Fruit fly (Drosophila melanogaster): Measurements from ENCODE around the gene EndoU.
"Not testable (repeated sequence)": the region's sequence is repeated elsewhere in the genome, so short reads cannot be mapped to it uniquely, and the experiment has no call there.

The EndoU gene

dm6 chr3R:15908098-15908497 is at the start of gene EndoU:
Gene EndoU (plus strand): TSS chr3R:15908398.
- not testable (repeated sequence) for TF ChIP-seq CG17801 (GFP tag; optimal IDR thresholded peaks at IDR 0.05; ENCODE audit: partially characterized antibody)

DNA sequence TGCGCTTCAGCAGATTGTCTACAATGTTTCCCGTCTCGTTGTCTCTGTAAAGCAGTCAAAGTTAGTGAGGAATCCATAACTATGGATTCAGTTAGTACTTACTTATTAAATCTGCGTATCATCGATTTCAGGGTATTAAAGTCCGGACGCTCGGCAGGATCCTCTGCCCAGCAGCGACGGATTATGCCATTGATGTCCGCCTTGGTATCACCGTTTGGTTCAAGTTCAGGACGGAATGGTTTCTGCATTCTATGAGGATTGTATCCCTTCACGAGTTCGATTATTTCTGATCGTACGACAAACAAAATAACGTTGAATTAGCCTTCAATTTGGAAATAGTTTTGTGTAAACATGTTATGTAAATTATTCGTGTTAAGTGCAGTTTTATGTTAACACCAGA is 48.3 kb upstream of the EndoU start, which contains the start of gene CG9632:
Gene CG9632 (plus strand): TSS at position 301 of the 400 bp plus-strand sequence.
- TF ChIP-seq CG17801 (GFP tag; optimal IDR thresholded peaks at IDR 0.05; ENCODE audit: partially characterized antibody): no peak

dm6 chr3R:15872829-15873440 is 35.3 kb upstream of the EndoU start:
- no peak for TF ChIP-seq CG17801 (GFP tag; optimal IDR thresholded peaks at IDR 0.05; ENCODE audit: partially characterized antibody)

DNA sequence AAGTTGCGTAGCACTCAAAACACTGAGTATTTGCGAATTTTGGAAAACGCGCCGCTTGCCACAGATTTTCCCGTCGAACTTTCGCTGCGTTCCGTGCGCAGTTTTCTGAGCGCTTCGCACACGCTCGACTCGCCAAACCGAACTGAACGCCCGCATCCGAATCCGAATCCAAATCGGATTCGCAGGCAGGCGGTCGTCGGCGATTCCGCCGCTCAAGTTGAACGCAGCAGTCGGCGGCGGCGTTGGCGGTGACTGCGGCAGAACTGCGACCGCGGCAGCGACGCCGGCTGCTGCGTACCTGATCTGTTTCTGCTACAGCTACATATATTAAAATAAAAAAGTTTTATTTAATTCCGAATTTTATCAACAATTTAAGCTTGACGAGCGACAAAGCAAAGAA is 32.6 kb upstream of the EndoU start, which contains the start of gene CG31183:
Gene CG31183 (minus strand): TSS at position 329 of the 400 bp plus-strand sequence.
- TF ChIP-seq CG17801 (GFP tag; optimal IDR thresholded peaks at IDR 0.05; ENCODE audit: partially characterized antibody): no peak

DNA sequence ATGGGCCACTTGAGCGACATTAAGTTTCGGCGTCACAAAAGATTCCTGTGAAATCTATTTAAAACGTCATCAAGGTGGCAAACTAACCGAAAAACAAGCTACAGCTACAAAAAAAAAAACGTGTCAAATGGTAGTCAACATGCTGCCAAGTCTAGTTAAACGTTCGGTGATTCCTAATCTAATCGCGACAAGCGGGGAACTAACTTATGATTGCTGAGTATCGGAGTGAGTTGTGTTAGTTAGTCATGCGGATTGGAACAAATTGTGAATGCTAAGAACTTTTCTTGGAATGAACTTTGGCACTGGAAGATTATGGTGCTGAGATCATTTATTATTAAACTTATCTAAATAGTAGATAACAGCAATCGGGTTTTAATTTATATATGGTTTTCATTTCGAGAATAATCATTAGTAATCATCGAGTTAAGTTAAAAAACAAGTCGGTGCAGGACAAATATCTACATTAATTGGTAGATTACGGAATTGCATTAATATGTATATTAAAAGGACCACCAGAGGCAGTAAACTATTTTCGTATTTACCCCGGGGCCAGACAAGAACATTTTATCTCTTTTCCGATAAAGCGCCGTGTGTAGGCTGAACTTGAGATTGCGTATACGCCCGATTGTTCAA is 16.9 kb upstream of the EndoU start:
- no peak for TF ChIP-seq CG17801 (GFP tag; optimal IDR thresholded peaks at IDR 0.05; ENCODE audit: partially characterized antibody)

- no peak for TF ChIP-seq CG17801 (GFP tag; optimal IDR thresholded peaks at IDR 0.05; ENCODE audit: partially characterized antibody)
Observed at dm6 chr3R:15895978-15896377, 12.2 kb upstream of the EndoU start, which contains the start of gene CG14877. Gene CG14877 (minus strand): TSS chr3R:15896078.

DNA sequence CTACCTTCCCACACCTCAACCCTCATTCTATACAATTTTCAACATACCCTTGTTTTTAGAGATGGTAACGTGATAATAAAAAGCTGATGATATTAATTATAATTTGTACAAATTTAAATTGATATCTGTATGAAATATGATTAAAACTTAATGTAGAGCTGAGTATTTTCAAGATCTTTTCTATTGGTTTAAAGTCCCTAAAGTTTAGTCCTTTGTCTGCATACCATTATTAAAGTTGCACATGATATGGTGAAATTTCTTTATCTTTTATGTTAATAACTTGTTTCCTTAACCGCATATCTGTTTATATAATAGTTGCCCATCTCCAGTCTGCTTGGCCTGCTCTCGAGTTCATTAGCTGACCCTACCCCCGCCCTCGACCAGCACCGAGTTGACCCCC is 9.9 kb upstream of the EndoU start:
- TF ChIP-seq CG17801 (GFP tag; optimal IDR thresholded peaks at IDR 0.05; ENCODE audit: partially characterized antibody): no peak

DNA sequence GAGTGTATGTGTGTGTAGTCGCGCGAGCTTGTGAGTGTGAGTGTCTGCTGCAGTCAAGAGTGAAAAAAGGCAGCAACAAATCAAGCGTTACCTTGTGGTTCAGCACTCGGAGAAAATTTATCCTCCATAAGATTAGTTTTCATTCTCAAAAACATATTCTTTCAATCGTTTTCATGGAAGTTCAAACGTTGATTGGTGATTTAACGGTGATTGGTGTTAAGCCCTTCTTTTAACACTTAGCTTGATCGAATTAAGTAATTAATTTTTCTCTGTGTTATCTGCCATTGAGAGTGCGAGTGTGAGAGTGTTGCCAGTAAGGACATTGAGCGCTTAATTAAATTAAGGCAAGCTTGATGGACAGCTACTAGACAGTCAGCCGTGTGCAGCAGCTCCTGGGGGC is 8.5 kb upstream of the EndoU start:
- no peak for TF ChIP-seq CG17801 (GFP tag; optimal IDR thresholded peaks at IDR 0.05; ENCODE audit: partially characterized antibody)

dm6 chr3R:15904543-15904942 is 3.7 kb upstream of the EndoU start, which contains the start of gene glob1:
Gene glob1 (minus strand): TSS chr3R:15904643.
- TF ChIP-seq CG17801 (GFP tag; optimal IDR thresholded peaks at IDR 0.05; ENCODE audit: partially characterized antibody): not testable (repeated sequence)

- no peak for TF ChIP-seq CG17801 (GFP tag; optimal IDR thresholded peaks at IDR 0.05; ENCODE audit: partially characterized antibody)
Observed at dm6 chr3R:15913231-15913630, 5.0 kb downstream of the EndoU start.

- TF ChIP-seq CG17801 (GFP tag; optimal IDR thresholded peaks at IDR 0.05; ENCODE audit: partially characterized antibody): no peak
Observed at dm6 chr3R:15917907-15918306, 9.7 kb downstream of the EndoU start, which contains the start of gene CG45105. Gene CG45105 (minus strand): TSS chr3R:15918007.

dm6 chr3R:15919367-15920228 is 11.4 kb downstream of the EndoU start:
- no peak for TF ChIP-seq CG17801 (GFP tag; optimal IDR thresholded peaks at IDR 0.05; ENCODE audit: partially characterized antibody)

- no peak for TF ChIP-seq CG17801 (GFP tag; optimal IDR thresholded peaks at IDR 0.05; ENCODE audit: partially characterized antibody)
Observed at dm6 chr3R:15920229-15920533, 12.0 kb downstream of the EndoU start.

dm6 chr3R:15920751-15921156 is 12.6 kb downstream of the EndoU start, which contains the start of gene Fbxl7:
Gene Fbxl7 (plus strand): TSS chr3R:15920898.
- no peak for TF ChIP-seq CG17801 (GFP tag; optimal IDR thresholded peaks at IDR 0.05; ENCODE audit: partially characterized antibody)

dm6 chr3R:15921747-15922146 is 13.5 kb downstream of the EndoU start:
- TF ChIP-seq CG17801 (GFP tag; optimal IDR thresholded peaks at IDR 0.05; ENCODE audit: partially characterized antibody): no peak
